Fruit fly (Drosophila melanogaster): ENCODE results near the gene dysf.

DNA sequence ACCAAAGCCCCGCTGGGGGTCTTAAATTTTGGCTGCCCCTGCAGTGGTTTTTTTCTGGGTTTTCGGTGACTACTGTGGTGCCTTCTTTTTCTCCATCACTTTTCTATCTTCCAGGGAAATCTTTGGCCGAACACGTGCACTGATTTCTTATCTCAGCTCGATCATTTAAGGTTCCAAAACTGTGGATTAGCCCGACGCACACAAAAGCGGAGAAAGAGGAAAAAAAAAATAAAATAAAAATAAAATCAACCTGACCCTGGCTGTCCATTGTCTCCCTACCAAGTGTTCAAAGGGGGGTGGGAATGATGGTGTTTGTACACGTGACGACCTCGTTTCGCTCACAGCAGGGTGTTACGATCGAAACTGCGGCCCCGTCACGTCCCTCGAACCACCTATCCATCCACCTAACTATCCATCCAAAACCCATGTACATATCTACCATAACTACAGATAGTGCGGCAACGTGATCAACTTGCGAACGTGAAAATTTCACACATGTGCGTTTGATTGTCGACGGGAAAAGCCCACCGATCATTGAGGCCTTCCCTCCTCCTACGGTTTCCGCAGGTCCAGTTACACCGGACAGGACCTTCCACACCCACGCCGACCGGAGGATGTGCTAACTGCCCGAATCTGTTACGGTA is 71.8 kb downstream of the dysf start:
- TF ChIP-seq jim (GFP tag; optimal IDR thresholded peaks at IDR 0.05) (no peak), psq (GFP tag; optimal IDR thresholded peaks at IDR 0.05) (no peak), Sp1 (GFP tag; optimal IDR thresholded peaks at IDR 0.05) (no peak), HLH106 (tag; optimal IDR thresholded peaks at IDR 0.05) (no peak), sage (GFP tag; optimal IDR thresholded peaks at IDR 0.05) (no peak)
